Worm (Caenorhabditis elegans) whole organism, early embryonic: ENCODE results near the gene srxa-18.

Experiments used
- B0310.2 ChIP-seq: sonication (generic microtip); optimal IDR thresholded peaks from 2 replicates; lab custom pipeline; 2016; ENCODE audit warnings: mild to moderate bottlenecking, missing genetic modification characterization, missing compliant biosample characterization
- F13C5.2 ChIP-seq: sonication (generic microtip); optimal IDR thresholded peaks from 2 replicates; lab custom pipeline; 2017; ENCODE audit warnings: mild to moderate bottlenecking, missing genetic modification characterization, inconsistent platforms, missing compliant biosample characterization
- aly-1 ChIP-seq: sonication (generic microtip); optimal IDR thresholded peaks from 2 replicates; lab custom pipeline; 2016; ENCODE audit warnings: missing genetic modification characterization, missing compliant biosample characterization
- ama-1 ChIP-seq: fragments of 150-350 bp; optimal IDR thresholded peaks from 2 replicates; lab custom pipeline; 2014
- ceh-13 ChIP-seq: fragments of 200-800 bp; sonication (Bioruptor generic); optimal IDR thresholded peaks from 2 replicates; lab custom pipeline; 2018; ENCODE audit warnings: mild to moderate bottlenecking, missing genetic modification characterization, missing compliant biosample characterization
- ceh-36 ChIP-seq: sonication (generic microtip); optimal IDR thresholded peaks from 2 replicates; lab custom pipeline; 2016; ENCODE audit warnings: missing genetic modification characterization, inconsistent platforms, missing compliant biosample characterization
- flt-1 ChIP-seq: fragments of 200-800 bp; sonication (Bioruptor generic); IDR thresholded peaks from 2 replicates; pipeline ENCODE4 v1.3.6; 2022; ENCODE audit warnings: missing genetic modification characterization, missing compliant biosample characterization
- hmg-4 ChIP-seq: fragments of 200-800 bp; sonication (Bioruptor generic); optimal IDR thresholded peaks from 2 replicates; lab custom pipeline; 2018; ENCODE audit warnings: mild to moderate bottlenecking, missing genetic modification characterization, missing compliant biosample characterization
- hnd-1 ChIP-seq: sonication (generic microtip); optimal IDR thresholded peaks from 2 replicates; lab custom pipeline; 2016; ENCODE audit warnings: missing genetic modification characterization, missing compliant biosample characterization
- pes-1 ChIP-seq: fragments of 200-800 bp; sonication (Bioruptor generic); IDR thresholded peaks from 2 replicates; pipeline ENCODE4 v1.3.6; 2022; ENCODE audit warnings: missing genetic modification reagents, missing genetic modification characterization, missing compliant biosample characterization
- scrt-1 ChIP-seq: fragments of 200-800 bp; sonication (Bioruptor generic); IDR thresholded peaks from 2 replicates; pipeline ENCODE4 v1.3.6; 2022; ENCODE audit warnings: missing genetic modification characterization, missing compliant biosample characterization
- sea-1 ChIP-seq: fragments of 200-800 bp; sonication (Bioruptor generic); conservative IDR thresholded peaks from 2 replicates; pipeline ENCODE4 v1.3.6; 2022; ENCODE audit warnings: missing genetic modification characterization, missing compliant biosample characterization
- tbx-11 ChIP-seq: fragments of 200-800 bp; sonication (Bioruptor generic); IDR thresholded peaks from 2 replicates; pipeline ENCODE4 v1.3.6; 2022; ENCODE audit warnings: missing genetic modification characterization, missing compliant biosample characterization
- tbx-37 ChIP-seq: fragments of 200-800 bp; sonication (Bioruptor generic); conservative IDR thresholded peaks from 2 replicates; pipeline ENCODE4 v1.3.6; 2022; ENCODE audit warnings: missing genetic modification reagents, missing genetic modification characterization, missing compliant biosample characterization

DNA sequence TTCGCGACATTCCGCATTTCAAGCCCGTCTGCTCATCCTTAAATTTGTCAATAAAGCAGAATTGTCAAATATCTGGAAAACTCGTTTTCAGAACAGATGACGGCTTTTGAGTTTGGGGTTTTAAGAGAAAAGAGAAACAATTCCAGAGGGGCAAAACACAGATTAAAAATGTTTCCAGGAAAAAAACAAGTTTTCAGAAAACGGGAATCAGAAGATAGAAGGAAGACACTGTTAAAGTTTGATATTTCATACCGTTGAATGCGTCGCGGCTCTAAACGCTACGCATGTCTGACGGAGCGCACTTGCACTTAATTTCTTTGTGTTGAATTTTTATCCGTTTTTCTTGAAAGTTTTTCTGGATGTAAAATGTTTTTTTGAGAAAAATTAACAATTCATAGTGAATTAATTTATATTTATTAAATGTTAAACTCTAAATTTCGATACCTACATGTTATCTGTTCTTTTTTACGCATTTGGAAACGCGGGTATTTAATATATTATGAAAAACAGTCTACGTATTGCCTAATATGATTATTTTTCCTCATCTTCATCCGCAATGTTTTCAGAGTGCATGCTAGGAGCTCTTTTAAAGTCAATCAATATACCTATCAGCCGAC lies 13.4 kb upstream of the srxa-18 start, which contains the start of the genes C08B6.18, wdr-20 and C08B6.8:
- TF ChIP-seq hnd-1 (tag; lab: Kevin White, UChicago) (no peak), ceh-13 (GFP tag; lab: Kevin White, UChicago) (no peak), B0310.2 (tag; lab: Kevin White, UChicago) (no peak), ama-1 (lab: Kevin White, UChicago) (no peak), F13C5.2 (tag; lab: Kevin White, UChicago) (no peak), ceh-36 (tag; lab: Kevin White, UChicago) (no peak), aly-1 (tag; lab: Kevin White, UChicago) (no peak), sea-1 (GFP tag; lab: Robert Waterston, UW) (no peak), flt-1 (GFP tag; lab: Robert Waterston, UW) (no peak), scrt-1 (no peak), tbx-37 (GFP tag; lab: Robert Waterston, UW) (no peak), tbx-11 (no peak), hmg-4 (GFP tag; lab: Kevin White, UChicago) (no peak), pes-1 (GFP tag; lab: Robert Waterston, UW) (no peak)
